Worm (Caenorhabditis elegans): Measurements from ENCODE around the gene nhr-257.

ce11 chrII:3846028-3846427 is 6.7 kb upstream of the nhr-257 start, which contains the start of gene C17A2.2:
- TF ChIP-seq him-1 (tag; optimal IDR thresholded peaks at IDR 0.05) = no peak
- no peak for TF ChIP-seq W03F9.2 (tag; optimal IDR thresholded peaks at IDR 0.05)
- no peak for TF ChIP-seq dao-5 (tag; optimal IDR thresholded peaks at IDR 0.05)
